Worm (Caenorhabditis elegans) whole organism, dauer: ENCODE data around the gene syp-1.

Experiments
- unc-62 ChIP-seq: sonication (generic microtip); optimal IDR thresholded peaks from 2 replicates; lab custom pipeline; 2017; ENCODE audit warnings: missing biosample characterization, missing genetic modification reagents, missing genetic modification characterization

Gene syp-1

DNA sequence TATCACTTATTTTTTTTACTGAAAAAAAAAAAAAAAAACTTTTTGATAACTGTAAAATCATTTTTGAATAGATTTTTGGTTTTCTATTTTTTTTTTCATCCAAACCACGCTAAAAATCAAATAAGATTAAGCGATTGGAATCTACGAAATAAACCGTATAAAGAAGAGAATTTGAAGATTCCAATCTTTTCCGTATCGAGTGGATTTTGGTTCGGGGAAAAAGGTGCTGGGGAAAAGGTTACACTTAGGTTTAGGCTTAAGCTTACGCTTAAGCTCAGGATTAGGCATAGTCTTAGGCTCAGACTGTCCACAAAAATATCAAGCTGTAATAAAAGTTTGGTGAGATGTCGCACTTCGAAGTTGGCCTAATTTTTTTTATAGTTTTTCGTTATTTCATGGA lies 8.3 kb upstream of the syp-1 start, which contains the start of gene F13A7.12:
Gene F13A7.12 (plus strand): TSS at position 301 of the 400 bp plus-strand sequence.
- TF ChIP-seq unc-62 (GFP tag; lab: Kevin White, UChicago), result no peak

- TF ChIP-seq unc-62 (GFP tag; lab: Kevin White, UChicago), result no peak
Observed at ce11 chrV:16399388-16399787, 4.7 kb upstream of the syp-1 start, which contains the start of gene sre-36. TSS of gene sre-36 (plus strand) at chrV:16399688.

DNA sequence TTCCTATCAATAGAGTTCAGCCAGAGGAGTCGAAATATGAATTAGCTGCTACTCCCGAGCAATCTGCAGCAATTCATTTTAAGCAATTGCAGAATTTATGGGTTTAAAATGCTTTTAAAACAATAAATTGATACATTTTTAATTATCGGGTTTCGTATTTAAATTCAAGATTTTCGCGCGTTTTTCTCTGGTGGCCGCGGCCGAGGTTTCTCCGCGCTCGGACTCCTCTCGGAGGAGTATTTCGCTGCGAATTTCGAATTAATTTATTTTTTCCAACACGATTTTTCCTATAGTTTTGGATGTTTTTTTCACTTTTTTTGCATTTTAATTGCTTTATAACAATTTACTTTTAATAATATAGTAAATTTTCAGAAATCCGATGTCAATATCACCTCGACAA lies 2.6 kb upstream of the syp-1 start, which contains the start of gene F13A7.14:
Gene F13A7.14 (plus strand): TSS at position 373 of the 400 bp plus-strand sequence.
- TF ChIP-seq unc-62 (GFP tag; lab: Kevin White, UChicago), result no peak

DNA sequence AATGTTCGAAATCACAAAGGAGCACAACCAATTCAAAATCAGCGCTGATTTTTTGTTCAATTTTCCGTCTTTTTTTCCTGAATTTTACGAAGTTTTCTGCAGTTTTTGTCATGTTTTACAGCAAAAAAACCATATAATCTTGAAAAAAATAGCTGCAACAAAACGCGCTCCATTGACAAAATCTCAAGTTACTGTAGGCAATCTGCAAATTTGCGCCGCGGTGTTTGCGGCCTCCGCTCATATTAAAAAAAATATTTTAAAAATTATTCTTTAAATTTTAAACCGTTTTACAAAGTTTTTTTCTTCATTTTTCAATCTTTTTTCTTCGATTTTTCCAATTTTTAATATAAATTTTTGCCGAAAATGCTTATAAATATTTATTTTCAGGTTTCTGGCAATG lies 1.3 kb downstream of the syp-1 start:
- no peak for TF ChIP-seq unc-62 (GFP tag; lab: Kevin White, UChicago)

ce11 chrV:16406357-16406756 lies 2.3 kb downstream of the syp-1 start:
- no peak for TF ChIP-seq unc-62 (GFP tag; lab: Kevin White, UChicago)

ce11 chrV:16407663-16408062 lies 3.6 kb downstream of the syp-1 start, which contains the start of gene F26D2.3:
TSS of gene F26D2.3 (plus strand) at chrV:16407963.
- TF ChIP-seq unc-62 (GFP tag; lab: Kevin White, UChicago), result no peak

DNA sequence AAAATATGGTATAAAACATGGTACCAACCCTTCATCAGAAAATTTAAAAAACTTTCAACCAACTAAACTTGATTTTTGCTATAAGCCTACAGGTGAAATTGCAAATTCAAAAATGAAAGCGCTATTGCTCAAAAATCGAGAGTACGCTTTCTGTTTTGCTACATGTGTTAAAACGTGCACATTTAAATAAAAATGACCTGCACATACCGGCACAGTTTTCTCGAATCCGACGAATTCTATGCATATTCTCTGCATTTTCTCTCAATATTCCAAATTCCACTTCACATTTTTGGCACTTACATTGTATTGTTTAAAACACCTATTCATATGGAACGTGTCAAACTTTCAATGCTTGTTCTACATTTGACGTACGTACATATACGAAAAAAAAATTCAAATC lies 6.4 kb downstream of the syp-1 start, which contains the start of gene srh-145:
Gene srh-145 (plus strand): TSS at position 193 of the 400 bp plus-strand sequence.
- TF ChIP-seq unc-62 (GFP tag; lab: Kevin White, UChicago), result no peak

DNA sequence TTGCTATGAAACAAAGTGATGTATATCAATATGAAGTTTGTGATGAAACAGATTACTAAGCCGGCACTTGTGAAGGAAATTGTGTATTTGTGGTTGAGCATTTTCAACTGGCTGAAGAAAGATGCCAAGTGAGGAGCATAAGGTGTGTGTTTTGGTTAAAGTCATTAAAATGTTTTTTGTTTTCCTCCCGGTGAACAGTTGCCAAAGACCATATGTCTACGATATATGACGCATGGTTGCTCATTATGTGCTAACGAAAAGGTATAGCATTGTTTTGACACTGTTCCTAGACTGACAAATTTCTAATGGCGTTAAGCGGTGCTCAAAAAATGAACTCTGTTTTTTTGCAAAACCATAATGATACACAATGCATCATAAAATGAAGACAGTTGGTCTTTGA lies 12.9 kb downstream of the syp-1 start, which contains the start of gene str-55:
Gene str-55 (minus strand): TSS at position 101 of the 400 bp plus-strand sequence.
- TF ChIP-seq unc-62 (GFP tag; lab: Kevin White, UChicago), result no peak

- TF ChIP-seq unc-62 (GFP tag; lab: Kevin White, UChicago), result no peak
Observed at ce11 chrV:16419769-16420168, 15.7 kb downstream of the syp-1 start, which contains the start of gene F26D2.16. TSS of gene F26D2.16 (minus strand) at chrV:16419869.

DNA sequence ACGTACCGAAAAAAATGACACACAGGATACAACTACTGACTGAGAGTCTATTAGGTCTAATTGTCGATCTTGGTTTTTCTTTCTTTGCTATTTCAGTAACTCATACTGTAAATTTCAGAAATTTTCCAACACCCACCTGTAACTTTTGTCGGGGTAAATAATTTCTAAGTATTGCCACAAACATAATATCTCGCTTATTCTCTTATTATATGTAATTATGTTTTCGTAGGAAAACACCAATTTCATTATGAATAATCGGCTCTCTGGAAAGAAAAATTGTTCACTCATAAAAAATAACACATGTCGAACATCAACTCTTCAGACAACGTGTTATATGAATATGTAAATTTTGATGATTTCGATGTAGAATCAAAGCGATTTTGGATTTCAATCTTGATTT lies 16.6 kb downstream of the syp-1 start, which contains the start of gene srw-48:
Gene srw-48 (plus strand): TSS at position 301 of the 400 bp plus-strand sequence.
- no peak for TF ChIP-seq unc-62 (GFP tag; lab: Kevin White, UChicago)

- no peak for TF ChIP-seq unc-62 (GFP tag; lab: Kevin White, UChicago)
Observed at ce11 chrV:16424428-16424827, 20.4 kb downstream of the syp-1 start, which contains the start of gene srw-29. TSS of gene srw-29 (minus strand) at chrV:16424528.

ce11 chrV:16429503-16429902 lies 25.4 kb downstream of the syp-1 start, which contains the start of gene F26D2.10:
TSS of gene F26D2.10 (minus strand) at chrV:16429603.
- no peak for TF ChIP-seq unc-62 (GFP tag; lab: Kevin White, UChicago)

DNA sequence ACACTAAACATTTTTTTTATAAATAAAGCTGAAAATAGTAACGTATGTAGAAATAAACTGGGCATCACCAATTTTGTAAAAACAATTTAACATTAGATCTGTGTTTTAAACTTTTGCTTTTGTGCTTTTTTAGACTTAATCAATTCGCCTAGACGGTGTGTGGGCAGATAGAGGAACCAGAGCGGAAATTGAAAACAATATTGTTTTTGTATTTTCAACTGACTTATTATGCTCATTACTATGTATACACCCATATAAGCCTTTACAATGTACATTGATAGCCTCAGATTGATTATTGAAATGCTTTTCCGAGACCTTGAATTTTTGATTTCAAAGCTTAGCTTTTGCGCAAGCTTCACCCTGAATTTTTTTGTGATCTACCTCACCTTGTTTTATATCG lies 25.9 kb downstream of the syp-1 start, which contains the start of gene str-73:
Gene str-73 (plus strand): TSS at position 301 of the 400 bp plus-strand sequence.
- TF ChIP-seq unc-62 (GFP tag; lab: Kevin White, UChicago), result no peak

DNA sequence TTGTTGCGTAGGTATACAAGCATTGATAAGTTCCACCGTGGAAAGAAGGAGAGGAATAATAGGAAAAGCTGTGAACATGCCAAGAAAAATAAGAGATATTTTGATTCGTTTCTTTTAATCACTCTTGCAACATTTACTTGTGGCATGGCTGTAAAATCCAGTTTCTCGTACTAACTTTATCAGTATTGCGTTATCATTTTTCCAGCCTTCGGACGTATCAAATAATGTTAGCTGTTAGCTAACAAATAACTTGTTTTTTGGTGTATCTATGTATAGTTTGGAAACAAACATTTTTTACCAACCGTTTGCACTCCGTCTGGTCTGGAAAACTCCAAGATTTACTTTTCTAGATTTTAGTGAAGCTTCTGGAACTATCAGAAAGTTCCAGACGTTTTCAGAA lies 29.4 kb downstream of the syp-1 start, which contains the start of gene clec-234:
Gene clec-234 (minus strand): TSS at position 101 of the 400 bp plus-strand sequence.
- no peak for TF ChIP-seq unc-62 (GFP tag; lab: Kevin White, UChicago)

DNA sequence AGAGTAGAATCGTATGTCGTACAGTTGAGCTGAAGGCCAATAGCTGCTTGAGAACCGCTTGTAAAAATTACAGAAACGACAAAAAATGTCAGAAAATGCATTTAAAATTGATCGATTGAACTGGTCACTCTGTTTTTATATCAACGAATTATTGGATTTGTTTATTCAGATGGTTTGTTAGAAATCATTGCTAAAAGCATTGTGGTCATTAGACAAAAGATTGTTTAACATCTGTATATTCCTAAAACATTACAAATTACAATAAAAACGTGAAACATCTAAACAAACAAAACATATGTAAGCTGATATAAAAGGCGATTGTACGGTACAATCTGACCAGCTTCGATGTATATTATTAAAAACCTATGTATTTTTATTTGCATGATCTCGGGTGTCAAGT lies 31.4 kb downstream of the syp-1 start, which contains the start of the genes F26D2.13 and F26D2.14:
Gene F26D2.13 (minus strand): TSS at position 101 of the 400 bp plus-strand sequence.
Gene F26D2.14 (plus strand): TSS at position 346 of the 400 bp plus-strand sequence.
- TF ChIP-seq unc-62 (GFP tag; lab: Kevin White, UChicago), result no peak

DNA sequence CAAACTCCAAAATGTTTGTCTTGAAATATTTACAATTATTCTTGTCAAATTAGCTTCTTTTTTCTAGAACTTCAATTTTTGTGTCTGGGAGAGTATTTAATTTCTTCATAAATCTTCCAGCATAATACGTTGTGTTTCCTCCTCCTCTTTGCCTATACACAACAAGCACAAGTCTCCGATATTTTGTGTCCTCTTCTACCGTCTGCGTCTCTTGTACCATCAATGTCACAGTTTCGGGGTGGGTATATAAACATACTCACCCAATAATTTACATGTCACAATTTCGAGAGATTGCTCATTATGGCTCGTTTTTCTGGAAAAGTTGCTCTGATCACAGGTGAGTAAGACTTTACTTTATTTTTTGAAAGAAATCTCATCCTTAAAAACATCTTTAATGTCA lies 33.5 kb downstream of the syp-1 start, which contains the start of gene F26D2.15:
Gene F26D2.15 (plus strand): TSS at position 301 of the 400 bp plus-strand sequence.
- no peak for TF ChIP-seq unc-62 (GFP tag; lab: Kevin White, UChicago)

DNA sequence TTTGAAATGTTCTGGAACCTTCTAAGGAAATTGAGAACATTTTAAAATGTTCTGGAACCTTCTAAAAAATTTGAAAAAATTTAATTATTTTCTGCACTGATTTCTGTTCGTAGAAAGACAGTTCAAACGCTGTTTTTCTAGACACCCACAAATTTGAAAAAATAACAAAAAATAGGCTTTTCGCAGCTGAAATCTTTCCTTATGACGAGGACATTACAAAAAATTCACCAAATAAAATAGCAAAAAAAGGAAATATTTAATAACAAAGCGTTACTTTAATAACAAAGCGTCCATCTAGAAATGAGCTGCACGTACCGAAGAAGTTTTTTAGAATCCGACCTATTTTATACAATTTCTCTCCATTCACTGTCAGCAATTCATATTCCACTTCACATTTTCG lies 39.6 kb downstream of the syp-1 start, which contains the start of gene srh-141:
Gene srh-141 (plus strand): TSS at position 301 of the 400 bp plus-strand sequence.
- TF ChIP-seq unc-62 (GFP tag; lab: Kevin White, UChicago), result no peak
